Worm (Caenorhabditis elegans) whole organism, late embryonic: ENCODE measurements around the gene set-4.

ENCODE experiments used
- ahr-1 ChIP-seq: sonication (generic microtip); optimal IDR thresholded peaks from 2 replicates; lab custom pipeline; 2016; ENCODE audit warnings: missing genetic modification characterization, missing compliant biosample characterization
- ama-1 ChIP-seq: fragments of 150-350 bp; optimal IDR thresholded peaks from 2 replicates; lab custom pipeline; 2014
- ceh-6 ChIP-seq: fragments of 200-800 bp; sonication (Bioruptor generic); optimal IDR thresholded peaks from 2 replicates; lab custom pipeline; 2018; ENCODE audit warnings: mild to moderate bottlenecking, missing genetic modification characterization, missing compliant biosample characterization
- elt-2 ChIP-seq: sonication (generic microtip); optimal IDR thresholded peaks from 2 replicates; lab custom pipeline; 2016; ENCODE audit warnings: missing genetic modification reagents, missing genetic modification characterization, missing compliant biosample characterization
- elt-4 ChIP-seq: sonication (generic microtip); optimal IDR thresholded peaks from 2 replicates; lab custom pipeline; 2016; ENCODE audit warnings: missing genetic modification characterization, missing compliant biosample characterization
- ets-4 ChIP-seq: sonication (generic microtip); optimal IDR thresholded peaks from 2 replicates; lab custom pipeline; 2016; ENCODE audit warnings: missing genetic modification characterization, missing compliant biosample characterization
- hlh-15 ChIP-seq: sonication (generic microtip); optimal IDR thresholded peaks from 2 replicates; lab custom pipeline; 2016; ENCODE audit warnings: missing genetic modification characterization, missing compliant biosample characterization
- hlh-30 ChIP-seq: sonication (generic microtip); optimal IDR thresholded peaks from 2 replicates; lab custom pipeline; 2017; ENCODE audit warnings: antibody characterized with exemption, missing genetic modification characterization, missing compliant biosample characterization; ENCODE audit not compliant: insufficient read depth
- rnt-1 ChIP-seq: sonication (generic microtip); optimal IDR thresholded peaks from 2 replicates; lab custom pipeline; 2016; ENCODE audit warnings: missing genetic modification characterization, missing compliant biosample characterization
- sox-4 ChIP-seq: sonication (generic microtip); optimal IDR thresholded peaks from 2 replicates; lab custom pipeline; 2017; ENCODE audit warnings: mild to moderate bottlenecking, missing genetic modification characterization, inconsistent platforms, missing compliant biosample characterization
- tbx-7 ChIP-seq: sonication (generic microtip); optimal IDR thresholded peaks from 2 replicates; lab custom pipeline; 2016; ENCODE audit warnings: missing genotype, missing genetic modification characterization, missing compliant biosample characterization

ce11 chrII:6288104-6288503 is 43.0 kb downstream of the set-4 start:
- TF ChIP-seq ama-1 (lab: Kevin White, UChicago): no peak
- TF ChIP-seq ahr-1: no peak
- no peak for TF ChIP-seq hlh-30 (tag; lab: Kevin White, UChicago)
- no peak for TF ChIP-seq sox-4 (tag; lab: Kevin White, UChicago)
- no peak for TF ChIP-seq elt-4 (tag; lab: Kevin White, UChicago)
- TF ChIP-seq ets-4: no peak
- no peak for TF ChIP-seq elt-2 (tag; lab: Kevin White, UChicago)
- no peak for TF ChIP-seq tbx-7 (tag; lab: Kevin White, UChicago)
- no peak for TF ChIP-seq hlh-15 (tag; lab: Kevin White, UChicago)
- no peak for TF ChIP-seq rnt-1 (tag; lab: Kevin White, UChicago)
- no peak for TF ChIP-seq ceh-6 (GFP tag; lab: Kevin White, UChicago)
